Worm (Caenorhabditis elegans): ENCODE data around the gene gly-14.

DNA sequence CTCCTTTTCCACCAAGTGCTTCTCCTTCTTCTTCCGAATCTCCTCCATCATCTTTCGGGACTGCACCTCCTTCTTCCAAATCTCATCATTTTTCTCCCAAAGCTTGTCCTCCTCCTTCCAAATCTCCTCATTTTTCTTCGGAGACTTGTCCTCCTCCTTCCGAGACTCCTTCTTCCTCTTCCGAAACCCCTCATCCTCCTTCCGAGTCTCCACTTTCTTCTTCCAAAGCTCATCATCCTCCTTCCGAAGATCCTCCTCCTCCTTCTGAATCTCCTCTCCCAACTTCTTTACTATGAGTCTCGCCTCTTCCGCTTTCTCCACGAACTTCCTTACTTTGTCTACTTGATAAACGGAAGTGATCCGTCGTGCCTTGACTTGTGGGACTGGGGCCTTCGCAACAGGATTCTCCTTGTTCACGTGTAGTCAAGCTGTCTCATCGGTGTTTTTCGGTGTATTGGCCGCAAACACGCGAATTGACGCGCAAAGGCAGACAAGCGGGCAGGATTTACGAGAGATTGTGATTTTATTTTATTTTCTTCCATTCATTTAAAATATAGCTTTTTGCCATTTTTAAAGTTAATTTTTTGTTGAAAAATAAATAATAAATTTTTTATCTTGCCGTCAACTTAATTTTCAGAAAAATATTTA lies 40.4 kb downstream of the gly-14 start, which contains the start of the genes K01A11.3 and C34C12.12:
- no peak for TF ChIP-seq snpc-4 (tag; optimal IDR thresholded peaks at IDR 0.05)
- no peak for TF ChIP-seq unc-62 (GFP tag; optimal IDR thresholded peaks at IDR 0.05)
- TF ChIP-seq unc-39 (tag; optimal IDR thresholded peaks at IDR 0.05): no peak
- no peak for TF ChIP-seq nhr-11 (tag; optimal IDR thresholded peaks at IDR 0.05)
- TF ChIP-seq dmd-4 (tag; optimal IDR thresholded peaks at IDR 0.05): no peak
- TF ChIP-seq lsy-2 (tag; optimal IDR thresholded peaks at IDR 0.05): no peak
- TF ChIP-seq nhr-237 (tag; optimal IDR thresholded peaks at IDR 0.05): no peak
- TF ChIP-seq lin-39 (tag; optimal IDR thresholded peaks at IDR 0.05): no peak
- no peak for TF ChIP-seq nhr-25 (tag; optimal IDR thresholded peaks at IDR 0.05)
- TF ChIP-seq ZK546.5 (tag; optimal IDR thresholded peaks at IDR 0.05): no peak
- no peak for TF ChIP-seq ceh-82 (tag; optimal IDR thresholded peaks at IDR 0.05)
